Worm (Caenorhabditis elegans) whole organism, mixed stage, embryonic: Measurements from ENCODE around the gene C49C3.8.
A peak's percentile ranks its signal among the peaks of the same experiment; 100 is the strongest.

ENCODE experiments used
- M03D4.4 ChIP-seq: sonication (generic microtip); optimal IDR thresholded peaks from 2 replicates; lab custom pipeline; 2017; ENCODE audit warnings: mild to moderate bottlenecking, missing genetic modification characterization, missing compliant biosample characterization
- bed-3 ChIP-seq: fragments of 200-800 bp; sonication (Bioruptor generic); optimal IDR thresholded peaks from 3 replicates; lab custom pipeline; 2018; ENCODE audit warnings: mild to moderate bottlenecking, missing genetic modification characterization, moderate library complexity, missing compliant biosample characterization
- ceh-39 ChIP-seq: fragments of 150-350 bp; optimal IDR thresholded peaks from 2 replicates; lab custom pipeline; 2014; ENCODE audit warnings: missing biosample characterization, missing genetic modification characterization
- ceh-43 ChIP-seq: fragments of 200-800 bp; sonication (Bioruptor generic); optimal IDR thresholded peaks from 2 replicates; lab custom pipeline; 2018; ENCODE audit warnings: mild to moderate bottlenecking, missing genetic modification characterization, moderate library complexity, missing compliant biosample characterization
- ceh-83 ChIP-seq: fragments of 200-800 bp; sonication (Bioruptor generic); optimal IDR thresholded peaks from 2 replicates; lab custom pipeline; 2018; ENCODE audit warnings: mild to moderate bottlenecking, missing genetic modification characterization, missing compliant biosample characterization
- ces-1 ChIP-seq: fragments of 150-350 bp; optimal IDR thresholded peaks from 2 replicates; lab custom pipeline; 2014; ENCODE audit warnings: missing biosample characterization, missing genetic modification reagents, missing genetic modification characterization
- cnd-1 ChIP-seq: fragments of 200-800 bp; sonication (Bioruptor generic); optimal IDR thresholded peaks from 2 replicates; lab custom pipeline; 2018; ENCODE audit warnings: mild to moderate bottlenecking, missing genetic modification characterization, missing compliant biosample characterization
- drap-1 ChIP-seq: fragments of 200-800 bp; sonication (Bioruptor generic); optimal IDR thresholded peaks from 3 replicates; lab custom pipeline; 2018; ENCODE audit warnings: mild to moderate bottlenecking, missing genetic modification characterization, missing compliant biosample characterization
- elt-1 ChIP-seq: sonication (generic microtip); optimal IDR thresholded peaks from 2 replicates; lab custom pipeline; 2017; ENCODE audit warnings: missing genetic modification characterization, mild to moderate bottlenecking, missing compliant biosample characterization, antibody characterized with exemption, moderate library complexity, borderline replicate concordance; ENCODE audit not compliant: insufficient read depth
- elt-3 ChIP-seq: fragments of 150-350 bp; optimal IDR thresholded peaks from 2 replicates; lab custom pipeline; 2014; ENCODE audit warnings: missing biosample characterization, missing genetic modification characterization
- ham-2 ChIP-seq: fragments of 200-800 bp; sonication (Bioruptor generic); optimal IDR thresholded peaks from 2 replicates; lab custom pipeline; 2018; ENCODE audit warnings: mild to moderate bottlenecking, missing genetic modification characterization, missing compliant biosample characterization
- lsy-2 ChIP-seq: fragments of 150-350 bp; optimal IDR thresholded peaks from 2 replicates; lab custom pipeline; 2014; ENCODE audit warnings: missing biosample characterization, missing genetic modification characterization
- mab-5 ChIP-seq: fragments of 150-350 bp; optimal IDR thresholded peaks from 2 replicates; lab custom pipeline; 2014; ENCODE audit warnings: missing biosample characterization, missing genetic modification characterization
- mep-1 ChIP-seq: fragments of 150-350 bp; optimal IDR thresholded peaks from 2 replicates; lab custom pipeline; 2017; ENCODE audit warnings: missing biosample characterization, missing genetic modification reagents, missing genetic modification characterization, inconsistent platforms
- mls-2 ChIP-seq: sonication (generic microtip); optimal IDR thresholded peaks from 2 replicates; lab custom pipeline; 2016; ENCODE audit warnings: mild to moderate bottlenecking, missing genetic modification characterization, moderate library complexity, missing compliant biosample characterization
- nhr-12 ChIP-seq: fragments of 150-350 bp; optimal IDR thresholded peaks from 2 replicates; lab custom pipeline; 2014; ENCODE audit warnings: missing biosample characterization, missing genetic modification characterization
- nhr-2 ChIP-seq: fragments of 150-350 bp; optimal IDR thresholded peaks from 2 replicates; lab custom pipeline; 2014; ENCODE audit warnings: missing biosample characterization, missing genetic modification characterization
- nhr-237 ChIP-seq: fragments of 150-350 bp; optimal IDR thresholded peaks from 2 replicates; lab custom pipeline; 2014; ENCODE audit warnings: missing biosample characterization, missing genetic modification characterization
- nhr-28 ChIP-seq: fragments of 150-350 bp; optimal IDR thresholded peaks from 2 replicates; lab custom pipeline; 2014; ENCODE audit warnings: missing biosample characterization, missing genetic modification characterization
- pha-4 ChIP-seq: fragments of 150-350 bp; optimal IDR thresholded peaks from 2 replicates; lab custom pipeline; 2018; ENCODE audit warnings: missing biosample characterization, missing genetic modification reagents, missing genetic modification characterization
- sem-2 ChIP-seq: fragments of 200-800 bp; sonication (Bioruptor generic); optimal IDR thresholded peaks from 2 replicates; lab custom pipeline; 2018; ENCODE audit warnings: mild to moderate bottlenecking, missing genetic modification characterization, missing compliant biosample characterization
- tbx-8 ChIP-seq: fragments of 200-800 bp; sonication (Bioruptor generic); optimal IDR thresholded peaks from 2 replicates; lab custom pipeline; 2018; ENCODE audit warnings: mild to moderate bottlenecking, missing genetic modification characterization, moderate library complexity, missing compliant biosample characterization
- unc-120 ChIP-seq: sonication (generic microtip); optimal IDR thresholded peaks from 2 replicates; lab custom pipeline; 2017; ENCODE audit warnings: missing genetic modification characterization, missing compliant biosample characterization; ENCODE audit not compliant: poor library complexity, severe bottlenecking
- unc-39 ChIP-seq: fragments of 150-350 bp; optimal IDR thresholded peaks from 2 replicates; lab custom pipeline; 2014; ENCODE audit warnings: missing biosample characterization, missing genetic modification characterization
- unc-62 ChIP-seq: fragments of 150-350 bp; optimal IDR thresholded peaks from 2 replicates; lab custom pipeline; 2014; ENCODE audit warnings: missing biosample characterization, missing genetic modification reagents, missing genetic modification characterization
- zip-8 ChIP-seq: fragments of 150-350 bp; optimal IDR thresholded peaks from 2 replicates; lab custom pipeline; 2014; ENCODE audit warnings: missing biosample characterization, missing genetic modification characterization

The C49C3.8 gene

ce11 chrIV:17361143-17361542 lies 26.1 kb downstream of the C49C3.8 start, which contains the start of gene clec-202:
TSS of gene clec-202 (plus strand) at chrIV:17361443.
- no peak for TF ChIP-seq zip-8 (tag; lab: Kevin White, UChicago)
- no peak for TF ChIP-seq unc-62 (GFP tag; lab: Kevin White, UChicago)

ce11 chrIV:17367294-17367693 lies 32.3 kb downstream of the C49C3.8 start, which contains the start of gene zipt-17:
TSS of gene zipt-17 (minus strand) at chrIV:17367394.
- TF ChIP-seq zip-8 (tag; lab: Kevin White, UChicago) = no peak
- no peak for TF ChIP-seq mab-5 (tag; lab: Kevin White, UChicago)
- no peak for TF ChIP-seq nhr-12 (tag; lab: Kevin White, UChicago)
- TF ChIP-seq unc-62 (GFP tag; lab: Kevin White, UChicago) = no peak
- no peak for TF ChIP-seq lsy-2 (tag; lab: Kevin White, UChicago)
- no peak for TF ChIP-seq ceh-43 (GFP tag; lab: Kevin White, UChicago)
- TF ChIP-seq nhr-28 (tag; lab: Kevin White, UChicago) = no peak
- TF ChIP-seq ham-2 (GFP tag; lab: Kevin White, UChicago) = no peak
- no peak for TF ChIP-seq mls-2 (tag; lab: Kevin White, UChicago)
- no peak for TF ChIP-seq bed-3 (GFP tag; lab: Kevin White, UChicago)
- TF ChIP-seq unc-120 = no peak
- no peak for TF ChIP-seq elt-1 (tag; lab: Kevin White, UChicago)
- TF ChIP-seq M03D4.4 (tag; lab: Kevin White, UChicago) = no peak
- TF ChIP-seq nhr-2 = no peak
- TF ChIP-seq pha-4 (tag; lab: Kevin White, UChicago) = no peak
- no peak for TF ChIP-seq drap-1 (GFP tag; lab: Kevin White, UChicago)

DNA sequence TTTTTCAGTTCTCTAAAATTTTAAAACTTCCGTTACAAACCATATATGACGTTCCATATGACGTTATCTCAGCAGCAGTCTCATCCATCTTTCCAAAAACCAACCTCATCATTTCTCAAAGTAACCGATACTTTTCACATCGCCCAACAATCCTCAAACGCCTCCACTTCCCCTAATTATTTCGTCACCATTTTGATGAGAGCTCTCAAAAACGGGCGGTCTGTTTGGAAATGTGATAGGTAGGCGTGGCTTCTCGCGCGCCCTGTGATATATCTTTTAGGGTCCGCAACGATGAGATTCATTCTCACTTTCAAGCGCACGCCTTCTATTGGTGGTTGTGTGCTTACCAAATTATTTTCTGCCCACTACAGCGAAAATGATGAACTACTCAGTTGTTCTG lies 33.3 kb downstream of the C49C3.8 start, which contains the start of gene trh-1:
Gene trh-1, plus strand, starts transcription at position 301 of the 400 bp plus-strand sequence.
- TF ChIP-seq ces-1 (GFP tag; lab: Kevin White, UChicago) = no peak
- no peak for TF ChIP-seq nhr-28 (tag; lab: Kevin White, UChicago)
- TF ChIP-seq ham-2 (GFP tag; lab: Kevin White, UChicago) = no peak
- no peak for TF ChIP-seq mep-1 (tag; lab: Kevin White, UChicago)
- no peak for TF ChIP-seq ceh-83 (GFP tag; lab: Kevin White, UChicago)
- no peak for TF ChIP-seq ceh-43 (GFP tag; lab: Kevin White, UChicago)
- TF ChIP-seq pha-4 (tag; lab: Kevin White, UChicago) = no peak
- TF ChIP-seq elt-1 (tag; lab: Kevin White, UChicago) = no peak
- no peak for TF ChIP-seq elt-3 (tag; lab: Kevin White, UChicago)
- TF ChIP-seq M03D4.4 (tag; lab: Kevin White, UChicago) = no peak
- no peak for TF ChIP-seq unc-39 (tag; lab: Kevin White, UChicago)

- no peak for TF ChIP-seq ceh-43 (GFP tag; lab: Kevin White, UChicago)
- peak; percentile 7 for TF ChIP-seq zip-8 (tag; lab: Kevin White, UChicago)
- TF ChIP-seq lsy-2 (tag; lab: Kevin White, UChicago) = no peak
These were observed 36.5 kb downstream of the C49C3.8 start, which contains the start of gene C30H6.5 for ce11 chrIV:17371469-17371868. TSS of gene C30H6.5 (plus strand) at chrIV:17371769.

DNA sequence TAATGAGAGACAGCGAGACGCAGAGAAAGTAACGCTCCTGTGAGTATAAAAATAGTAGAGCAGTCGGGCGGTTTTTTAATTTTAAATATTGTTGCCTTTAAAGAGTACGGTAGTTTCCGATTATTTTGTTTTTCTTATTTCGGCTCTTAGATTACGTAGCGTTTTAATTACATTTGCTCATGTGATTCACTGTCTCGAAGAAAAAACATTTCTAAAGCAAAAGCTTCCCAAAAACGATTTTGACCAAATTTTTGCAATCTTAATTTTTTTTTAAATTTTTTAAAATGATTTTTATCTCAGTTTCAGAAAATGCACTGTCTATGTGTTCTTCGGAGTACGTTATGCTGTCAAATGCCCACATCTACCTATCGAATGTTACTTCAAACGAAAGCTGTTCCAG lies 41.1 kb downstream of the C49C3.8 start, which contains the start of gene haf-1:
Gene haf-1, plus strand, starts transcription at position 301 of the 400 bp plus-strand sequence.
- TF ChIP-seq unc-62 (GFP tag; lab: Kevin White, UChicago) (no peak), sem-2 (no peak), ceh-39 (no peak), nhr-237 (tag; lab: Kevin White, UChicago) (no peak), nhr-2 (no peak), tbx-8 (GFP tag; lab: Kevin White, UChicago) (no peak), unc-120 (no peak), unc-39 (tag; lab: Kevin White, UChicago) (no peak), bed-3 (GFP tag; lab: Kevin White, UChicago) (no peak), lsy-2 (tag; lab: Kevin White, UChicago) (no peak), ces-1 (GFP tag; lab: Kevin White, UChicago) (no peak), nhr-12 (tag; lab: Kevin White, UChicago) (no peak)

DNA sequence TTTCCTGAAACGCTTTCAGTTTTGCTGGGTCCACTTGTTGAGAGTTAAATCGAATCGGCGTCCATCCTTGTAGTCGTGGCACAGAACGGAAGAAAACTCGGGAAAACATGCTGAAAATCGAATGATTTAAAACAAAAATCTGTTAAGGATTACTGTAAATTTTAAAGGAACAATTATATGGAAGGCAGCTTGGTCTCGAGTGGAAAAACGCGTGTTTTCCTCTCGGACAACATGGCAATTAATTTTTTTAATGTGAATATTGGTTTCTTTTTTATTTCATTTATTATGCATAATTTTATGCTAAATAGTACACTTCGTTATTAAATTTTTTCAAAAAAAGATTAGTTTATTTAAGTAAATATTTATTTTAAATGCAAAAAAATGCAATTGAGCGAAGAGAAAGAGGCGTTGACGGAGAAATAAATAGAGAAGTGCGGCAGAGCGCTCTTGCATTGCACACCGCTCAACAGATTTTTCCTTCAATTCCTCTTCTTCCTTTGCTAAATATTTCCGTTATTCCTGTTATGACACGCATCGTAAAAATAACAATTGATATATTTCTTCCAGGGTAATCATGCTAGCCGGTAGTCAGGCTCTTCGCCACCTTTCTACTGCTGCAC lies 45.2 kb downstream of the C49C3.8 start, which contains the start of the genes C30H6.9 and dlat-2:
Gene C30H6.9, minus strand, starts transcription at position 110 of the 620 bp plus-strand sequence.
Gene dlat-2, plus strand, starts transcription at position 566 of the 620 bp plus-strand sequence.
- TF ChIP-seq tbx-8 (GFP tag; lab: Kevin White, UChicago) (no peak), pha-4 (tag; lab: Kevin White, UChicago) (peak; percentile 38), lsy-2 (tag; lab: Kevin White, UChicago) (peak; percentile 31), mep-1 (tag; lab: Kevin White, UChicago) (peak; percentile 22), ces-1 (GFP tag; lab: Kevin White, UChicago) (peak; percentile 41), cnd-1 (tag; lab: Kevin White, UChicago) (no peak)
- TF ChIP-seq, all 35 proteins: peak for 4
